Fruit fly (Drosophila melanogaster) whole organism, embryonic: ENCODE results near the gene MED25.
A peak's percentile ranks its signal among the peaks of the same experiment; 100 is the strongest.

ENCODE experiments used
- B-H1 ChIP-seq: fragments of 200-800 bp; sonication (Bioruptor generic); IDR thresholded peaks from 3 replicates; pipeline ENCODE4 v1.3.6; 2022; ENCODE audit warnings: missing biosample characterization, missing genetic modification characterization
- Blimp-1 ChIP-seq: fragments of 200-800 bp; sonication (Bioruptor generic); optimal IDR thresholded peaks from 3 replicates; lab custom pipeline; 2018; ENCODE audit warnings: missing biosample characterization, missing genetic modification characterization, mild to moderate bottlenecking, moderate library complexity, missing genetic modification reagents
- C15 ChIP-seq: fragments of 200-800 bp; sonication (Bioruptor generic); IDR thresholded peaks from 3 replicates; pipeline ENCODE4 v1.3.6; 2022; ENCODE audit warnings: missing biosample characterization, missing genetic modification characterization
- CG10431 ChIP-seq: fragments of 200-800 bp; sonication (Bioruptor generic); optimal IDR thresholded peaks from 3 replicates; lab custom pipeline; 2018; ENCODE audit warnings: missing biosample characterization, mild to moderate bottlenecking, missing genetic modification characterization
- CG11695 ChIP-seq: fragments of 200-800 bp; sonication (Bioruptor generic); IDR thresholded peaks from 3 replicates; pipeline ENCODE4 v1.3.6; 2022; ENCODE audit warnings: missing biosample characterization, missing genetic modification characterization
- CG11696 ChIP-seq: fragments of 200-800 bp; sonication (Bioruptor generic); IDR thresholded peaks from 2 replicates; pipeline ENCODE4 v1.3.6; 2022; ENCODE audit warnings: missing biosample characterization, missing genetic modification characterization
- CG12391 ChIP-seq: fragments of 200-800 bp; sonication (Bioruptor generic); optimal IDR thresholded peaks from 3 replicates; lab custom pipeline; 2018; ENCODE audit warnings: missing biosample characterization, mild to moderate bottlenecking, missing genetic modification characterization, moderate library complexity
- CG12942 ChIP-seq: fragments of 200-800 bp; sonication (Bioruptor generic); optimal IDR thresholded peaks from 3 replicates; lab custom pipeline; 2016; ENCODE audit warnings: missing biosample characterization, missing genetic modification characterization
- CG13287 ChIP-seq: fragments of 200-800 bp; sonication (Bioruptor generic); IDR thresholded peaks from 2 replicates; pipeline ENCODE4 v1.3.6; 2022; ENCODE audit warnings: missing biosample characterization, missing genetic modification characterization; ENCODE audit not compliant: partially characterized antibody
- CG14441 ChIP-seq: fragments of 200-800 bp; sonication (Bioruptor generic); IDR thresholded peaks from 2 replicates; pipeline ENCODE4 v1.3.6; 2022; ENCODE audit warnings: missing biosample characterization, missing genetic modification characterization
- CG16779 ChIP-seq: fragments of 200-800 bp; sonication (Bioruptor generic); IDR thresholded peaks from 2 replicates; pipeline ENCODE4 v1.3.6; 2022; ENCODE audit warnings: missing biosample characterization, missing genetic modification characterization
- CG17802 ChIP-seq: fragments of 200-800 bp; sonication (Bioruptor generic); optimal IDR thresholded peaks from 2 replicates; lab custom pipeline; 2018; ENCODE audit warnings: missing biosample characterization, mild to moderate bottlenecking, missing genetic modification characterization, moderate library complexity
- CG2199 ChIP-seq: fragments of 200-800 bp; sonication (Bioruptor generic); IDR thresholded peaks from 3 replicates; pipeline ENCODE4 v1.3.6; 2022; ENCODE audit warnings: missing biosample characterization, missing genetic modification characterization
- CG34224 ChIP-seq: fragments of 200-800 bp; sonication (Bioruptor generic); IDR thresholded peaks from 3 replicates; pipeline ENCODE4 v1.3.6; 2022; ENCODE audit warnings: missing biosample characterization, missing genetic modification characterization; ENCODE audit not compliant: partially characterized antibody
- CG4617 ChIP-seq: fragments of 200-800 bp; sonication (Bioruptor generic); optimal IDR thresholded peaks from 3 replicates; lab custom pipeline; 2016; ENCODE audit warnings: missing biosample characterization, missing genetic modification characterization, borderline replicate concordance
- CG5180 ChIP-seq: fragments of 200-800 bp; sonication (Bioruptor generic); optimal IDR thresholded peaks from 3 replicates; lab custom pipeline; 2017; ENCODE audit warnings: missing biosample characterization, missing genetic modification characterization, mild to moderate bottlenecking, moderate library complexity, missing genetic modification reagents
- CG6683 ChIP-seq: fragments of 200-800 bp; sonication (Bioruptor generic); optimal IDR thresholded peaks from 2 replicates; lab custom pipeline; 2017; ENCODE audit warnings: missing biosample characterization, mild to moderate bottlenecking, missing genetic modification characterization, missing genetic modification reagents
- CG7271 ChIP-seq: fragments of 200-800 bp; sonication (Bioruptor generic); optimal IDR thresholded peaks from 2 replicates; lab custom pipeline; 2018; ENCODE audit warnings: missing biosample characterization, mild to moderate bottlenecking, missing genetic modification characterization, moderate library complexity
- CG7928 ChIP-seq: fragments of 200-800 bp; sonication (Bioruptor generic); optimal IDR thresholded peaks from 2 replicates; lab custom pipeline; 2017; ENCODE audit warnings: missing biosample characterization, mild to moderate bottlenecking, missing genetic modification characterization
- Chrac-16 ChIP-seq: fragments of 200-800 bp; sonication (Bioruptor generic); optimal IDR thresholded peaks from 3 replicates; lab custom pipeline; 2016; ENCODE audit warnings: missing biosample characterization, missing genetic modification characterization
- D19A ChIP-seq: fragments of 200-800 bp; optimal IDR thresholded peaks from 3 replicates; lab custom pipeline; 2019; ENCODE audit warnings: missing biosample characterization, mild to moderate bottlenecking, missing genetic modification characterization, moderate library complexity
- Dek ChIP-seq: fragments of 200-800 bp; sonication (Bioruptor generic); optimal IDR thresholded peaks from 3 replicates; lab custom pipeline; 2019; ENCODE audit warnings: missing biosample characterization, mild to moderate bottlenecking, missing genetic modification characterization, moderate library complexity
- Dll ChIP-seq: fragments of 200-800 bp; sonication (Bioruptor generic); IDR thresholded peaks from 4 replicates; pipeline ENCODE4 v1.3.6; 2022; ENCODE audit warnings: missing biosample characterization, missing genetic modification characterization; ENCODE audit not compliant: partially characterized antibody
- Ets65A ChIP-seq: fragments of 200-800 bp; sonication (Bioruptor generic); peaks from one replicate; lab custom pipeline; 2016; ENCODE audit warnings: missing biosample characterization, missing genetic modification characterization
- Gsc ChIP-seq: fragments of 200-800 bp; sonication (Bioruptor generic); IDR thresholded peaks from 2 replicates; pipeline ENCODE4 v1.3.6; 2022; ENCODE audit warnings: missing biosample characterization, missing genetic modification characterization
- H2.0 ChIP-seq: fragments of 200-800 bp; sonication (Bioruptor generic); IDR thresholded peaks from 2 replicates; pipeline ENCODE4 v1.3.6; 2022; ENCODE audit warnings: missing biosample characterization, missing genetic modification characterization
- MTF-1 ChIP-seq: fragments of 200-800 bp; sonication (Bioruptor generic); optimal IDR thresholded peaks from 2 replicates; lab custom pipeline; 2018; ENCODE audit warnings: missing biosample characterization, mild to moderate bottlenecking, missing genetic modification characterization, borderline replicate concordance
- Mrtf ChIP-seq: fragments of 200-800 bp; sonication (Bioruptor generic); IDR thresholded peaks from 3 replicates; pipeline ENCODE4 v1.3.6; 2022; ENCODE audit warnings: missing biosample characterization, missing genetic modification characterization
- NFAT ChIP-seq: fragments of 200-800 bp; sonication (Bioruptor generic); IDR thresholded peaks from 2 replicates; pipeline ENCODE4 v1.3.6; 2022; ENCODE audit warnings: missing biosample characterization, missing genetic modification characterization
- Sry-δ ChIP-seq: fragments of 200-800 bp; sonication (Bioruptor generic); optimal IDR thresholded peaks from 2 replicates; lab custom pipeline; 2016; ENCODE audit warnings: missing biosample characterization, missing genetic modification characterization
- Stat92E ChIP-seq, 3 experiments: fragments of >200 bp in 2 of 3; fragments of 200-800 bp in 1 of 3; sonication (Bioruptor generic) in 1 of 3; optimal IDR thresholded peaks; 2 replicates each; lab custom pipeline; 2017 to 2019; ENCODE audit warnings: missing biosample characterization in 3 of 3, missing genetic modification characterization in 3 of 3, mild to moderate bottlenecking in 1 of 3, moderate library complexity in 1 of 3
- Tbp ChIP-seq: fragments of >200 bp; optimal IDR thresholded peaks from 2 replicates; lab custom pipeline; 2018; ENCODE audit warnings: missing biosample characterization, missing genetic modification characterization
- YL-1 ChIP-seq: fragments of 200-800 bp; sonication (Bioruptor generic); optimal IDR thresholded peaks from 3 replicates; lab custom pipeline; 2017; ENCODE audit warnings: missing biosample characterization, mild to moderate bottlenecking, missing genetic modification characterization
- bbx ChIP-seq: fragments of 200-800 bp; sonication (Bioruptor generic); IDR thresholded peaks from 2 replicates; pipeline ENCODE4 v1.3.6; 2022; ENCODE audit warnings: missing biosample characterization, missing genetic modification characterization; ENCODE audit not compliant: partially characterized antibody
- cas ChIP-seq: fragments of 200-800 bp; sonication (Bioruptor generic); IDR thresholded peaks from 2 replicates; pipeline ENCODE4 v1.3.6; 2022; ENCODE audit warnings: missing biosample characterization, missing genetic modification characterization
- croc ChIP-seq: fragments of 200-800 bp; sonication (Bioruptor generic); conservative IDR thresholded peaks from 3 replicates; pipeline ENCODE4 v1.3.6; 2022; ENCODE audit warnings: missing biosample characterization, missing genetic modification characterization
- exex ChIP-seq: fragments of 200-800 bp; sonication (Bioruptor generic); optimal IDR thresholded peaks from 4 replicates; lab custom pipeline; 2018; ENCODE audit warnings: missing biosample characterization, mild to moderate bottlenecking, missing genetic modification characterization, moderate library complexity
- gsb-n ChIP-seq: fragments of 200-800 bp; sonication (Bioruptor generic); optimal IDR thresholded peaks from 3 replicates; lab custom pipeline; 2018; ENCODE audit warnings: missing biosample characterization, mild to moderate bottlenecking, missing genetic modification characterization
- insv ChIP-seq, 2 experiments: fragments of 200-800 bp; sonication (Bioruptor generic); optimal IDR thresholded peaks; 3 replicates each; lab custom pipeline; 2016 to 2018; ENCODE audit warnings: missing biosample characterization in 2 of 2, missing genetic modification characterization in 2 of 2
- kah ChIP-seq: fragments of 200-800 bp; sonication (Bioruptor generic); optimal IDR thresholded peaks from 2 replicates; lab custom pipeline; 2018; ENCODE audit warnings: missing biosample characterization, mild to moderate bottlenecking, missing genetic modification characterization
- klu ChIP-seq: fragments of 200-800 bp; sonication (Bioruptor generic); IDR thresholded peaks from 2 replicates; pipeline ENCODE4 v1.3.6; 2022; ENCODE audit warnings: missing biosample characterization, missing genetic modification characterization
- mld ChIP-seq: fragments of 200-800 bp; sonication (Bioruptor generic); IDR thresholded peaks from 3 replicates; pipeline ENCODE4 v1.3.6; 2022; ENCODE audit warnings: missing biosample characterization, missing genetic modification characterization; ENCODE audit not compliant: partially characterized antibody
- org-1 ChIP-seq: fragments of 200-800 bp; sonication (Bioruptor generic); optimal IDR thresholded peaks from 2 replicates; lab custom pipeline; 2017; ENCODE audit warnings: missing biosample characterization, missing genetic modification characterization
- pb ChIP-seq: fragments of 200-800 bp; sonication (Bioruptor generic); optimal IDR thresholded peaks from 3 replicates; lab custom pipeline; 2016; ENCODE audit warnings: missing biosample characterization, missing genetic modification characterization
- psq ChIP-seq: fragments of 200-800 bp; sonication (Bioruptor generic); optimal IDR thresholded peaks from 2 replicates; lab custom pipeline; 2017; ENCODE audit warnings: missing biosample characterization, missing genetic modification characterization
- run ChIP-seq: fragments of 200-800 bp; sonication (Bioruptor generic); optimal IDR thresholded peaks from 3 replicates; lab custom pipeline; 2018; ENCODE audit warnings: missing biosample characterization, mild to moderate bottlenecking, missing genetic modification characterization
- sug ChIP-seq: fragments of 200-800 bp; optimal IDR thresholded peaks from 2 replicates; lab custom pipeline; 2019; ENCODE audit warnings: missing biosample characterization, mild to moderate bottlenecking, missing genetic modification characterization, moderate library complexity
- tup ChIP-seq: fragments of 200-800 bp; sonication (Bioruptor generic); optimal IDR thresholded peaks from 2 replicates; lab custom pipeline; 2016; ENCODE audit warnings: missing biosample characterization, mild to moderate bottlenecking, missing genetic modification characterization, moderate library complexity
- vvl ChIP-seq: fragments of 200-800 bp; sonication (Bioruptor generic); IDR thresholded peaks from 2 replicates; pipeline ENCODE4 v1.3.6; 2022; ENCODE audit warnings: missing biosample characterization, missing genetic modification characterization
- zf30C ChIP-seq: fragments of 200-800 bp; sonication (Bioruptor generic); optimal IDR thresholded peaks from 3 replicates; lab custom pipeline; 2018; ENCODE audit warnings: missing biosample characterization, mild to moderate bottlenecking, missing genetic modification characterization

Gene MED25

DNA sequence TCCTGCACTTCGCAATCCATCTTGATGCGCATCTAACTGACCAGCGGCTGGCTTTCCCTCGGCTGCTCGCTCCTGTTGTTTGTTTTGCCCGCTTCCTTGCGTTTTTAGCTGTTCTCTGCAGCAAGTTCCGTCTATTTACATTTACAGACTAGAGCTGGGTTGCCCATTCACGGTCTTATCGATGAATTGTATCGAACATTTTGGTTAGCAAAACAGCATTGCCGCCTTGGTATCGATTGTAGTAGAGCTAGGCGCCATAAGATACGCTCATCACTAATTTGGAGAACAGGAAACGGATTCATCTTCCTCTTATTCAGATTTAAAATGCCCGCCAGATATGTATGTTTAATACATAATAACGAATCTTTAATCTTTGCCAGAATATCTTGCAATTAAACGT is 27.1 kb downstream of the MED25 start, which contains the start of gene Regnase-1 (continued):
- TF ChIP-seq vvl (GFP tag; lab: Robert Waterston, UW) (peak; percentile 96), psq (GFP tag; lab: Kevin White, UChicago) (peak; percentile 78), CG11695 (GFP tag; lab: Robert Waterston, UW) (peak; percentile 78), exex (tag; lab: Kevin White, UChicago) (peak; percentile 70), sug (tag; lab: Kevin White, UChicago) (peak; percentile 88), CG17802 (peak; percentile 66), CG11696 (GFP tag; lab: Robert Waterston, UW) (peak; percentile 82), pb (GFP tag; lab: Kevin White, UChicago) (peak; percentile 89), CG10431 (GFP tag; lab: Kevin White, UChicago) (peak; percentile 88), zf30C (GFP tag; lab: Kevin White, UChicago) (peak; percentile 32), gsb-n (tag; lab: Kevin White, UChicago) (peak; percentile 94), NFAT (GFP tag; lab: Robert Waterston, UW) (peak; percentile 89), B-H1 (peak; percentile 83), bbx (GFP tag; lab: Robert Waterston, UW) (peak; percentile 96), Chrac-16 (GFP tag; lab: Kevin White, UChicago) (peak; percentile 59), CG13287 (peak; percentile 98), kah (GFP tag; lab: Kevin White, UChicago) (peak; percentile 96), CG4617 (peak; percentile 93), CG12391 (tag; lab: Kevin White, UChicago) (peak; percentile 94), CG7271 (tag; lab: Kevin White, UChicago) (peak; percentile 98), Gsc (GFP tag; lab: Robert Waterston, UW) (no peak), MTF-1 (GFP tag; lab: Kevin White, UChicago) (peak; percentile 97), CG6683 (GFP tag; lab: Kevin White, UChicago) (peak; percentile 89), mld (GFP tag; lab: Robert Waterston, UW) (peak; percentile 73), CG16779 (GFP tag; lab: Robert Waterston, UW) (peak; percentile 86), Tbp (GFP tag; lab: Kevin White, UChicago) (no peak), Mrtf (GFP tag; lab: Robert Waterston, UW) (peak; percentile 71; the same call in 2 of the 3 replicates), Sry-δ (peak; percentile 100), C15 (peak; percentile 75; the same call in 2 of the 3 replicates), CG7928 (GFP tag; lab: Kevin White, UChicago) (peak; percentile 67), H2.0 (GFP tag; lab: Robert Waterston, UW) (peak; percentile 87), CG2199 (GFP tag; lab: Robert Waterston, UW) (0 out of 3 replicates have a peak, but pooled peaks have one; percentile 32), CG14441 (GFP tag; lab: Robert Waterston, UW) (peak; percentile 77), insv (GFP tag; optimal IDR thresholded peaks at IDR 0.05; lab: Kevin White, UChicago) (peak in 1 of 2 experiments; percentile 81), Blimp-1 (GFP tag; lab: Kevin White, UChicago) (peak; percentile 79), org-1 (GFP tag; lab: Kevin White, UChicago) (peak; percentile 83), YL-1 (GFP tag; lab: Kevin White, UChicago) (peak; percentile 98), Stat92E (GFP tag; optimal IDR thresholded peaks at IDR 0.05; lab: Kevin White, UChicago) (no peak), CG12942 (peak; percentile 79), D19A (tag; lab: Kevin White, UChicago) (no peak), run (tag; lab: Kevin White, UChicago) (peak; percentile 80), Dek (tag; lab: Kevin White, UChicago) (peak; percentile 80), CG34224 (GFP tag; lab: Robert Waterston, UW) (peak; percentile 96), cas (GFP tag; lab: Robert Waterston, UW) (peak; percentile 75), tup (peak; percentile 64), Ets65A (GFP tag; lab: Kevin White, UChicago) (peak; percentile 99), klu (GFP tag; lab: Robert Waterston, UW) (0 out of 2 replicates have a peak, but pooled peaks have one; percentile 29), CG5180 (GFP tag; lab: Kevin White, UChicago) (peak; percentile 82), croc (GFP tag; lab: Robert Waterston, UW) (peak; percentile 66), Dll (GFP tag; lab: Robert Waterston, UW) (peak; percentile 95)
